Worm (Caenorhabditis elegans): ENCODE results near the gene M18.6.

The M18.6 gene

DNA sequence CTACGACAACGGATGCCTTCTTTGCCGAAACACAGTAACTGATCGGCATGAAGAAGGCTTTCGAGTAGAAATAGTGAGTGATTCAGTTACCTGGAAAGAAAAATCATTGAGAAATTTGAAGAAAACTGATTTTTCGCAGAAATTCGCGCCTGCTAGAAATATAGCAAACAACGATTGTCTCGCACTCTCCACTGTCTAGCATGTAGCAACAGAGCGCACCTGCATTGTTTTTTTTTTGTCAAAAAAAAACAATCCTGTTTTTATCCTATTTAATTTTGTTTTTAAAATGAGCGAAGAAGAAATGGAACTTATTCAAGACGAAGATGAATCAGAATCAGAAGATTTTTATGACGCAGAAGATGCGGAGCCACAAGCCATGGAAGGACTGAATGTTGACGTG is at the start of gene M18.6, which contains the start of gene ddb-1:
Gene M18.6 (plus strand): TSS at position 235 of the 400 bp plus-strand sequence.
Gene ddb-1 (minus strand): TSS at position 90 of the 400 bp plus-strand sequence.
- TF ChIP-seq nhr-76 (tag; optimal IDR thresholded peaks at IDR 0.05) (no peak), zip-4 (GFP tag; optimal IDR thresholded peaks at IDR 0.05) (no peak), sup-37 (GFP tag; optimal IDR thresholded peaks at IDR 0.05) (no peak), tlp-1 (tag; optimal IDR thresholded peaks at IDR 0.05) (no peak), Y116A8C.19 (tag; optimal IDR thresholded peaks at IDR 0.05; ENCODE audit: borderline replicate concordance) (no peak), vab-15 (tag; optimal IDR thresholded peaks at IDR 0.05) (no peak), mep-1 (tag; optimal IDR thresholded peaks at IDR 0.05) (peak; percentile 65), ceh-88 (GFP tag; IDR thresholded peaks at IDR 0.05) (no peak), fos-1 (tag; optimal IDR thresholded peaks at IDR 0.05) (no peak), lin-14 (GFP tag; optimal IDR thresholded peaks at IDR 0.05) (no peak), sox-4 (tag; optimal IDR thresholded peaks at IDR 0.05) (no peak), pax-3 (tag; optimal IDR thresholded peaks at IDR 0.05) (no peak), nhr-11 (tag; optimal IDR thresholded peaks at IDR 0.05) (no peak), nhr-47 (tag; optimal IDR thresholded peaks at IDR 0.05) (no peak), zag-1 (tag; optimal IDR thresholded peaks at IDR 0.05) (no peak), lin-39 (tag; optimal IDR thresholded peaks at IDR 0.05) (no peak), mdl-1 (tag; optimal IDR thresholded peaks at IDR 0.05) (no peak), sptf-1 (tag; optimal IDR thresholded peaks at IDR 0.05) (no peak), snu-23 (GFP tag; optimal IDR thresholded peaks at IDR 0.05) (peak; percentile 20), nhr-85 (tag) (no peak), C16A3.4 (tag; optimal IDR thresholded peaks at IDR 0.05) (peak; percentile 51), ces-1 (GFP tag; optimal IDR thresholded peaks at IDR 0.05) (no peak), ceh-82 (tag; optimal IDR thresholded peaks at IDR 0.05) (peak in 2 of 3 experiments; percentile 28 to 38), ceh-63 (GFP tag; optimal IDR thresholded peaks at IDR 0.05) (no peak), skn-1 (tag; optimal IDR thresholded peaks at IDR 0.05) (peak; percentile 16), ceh-8 (GFP tag; optimal IDR thresholded peaks at IDR 0.05) (no peak), hlh-4 (tag; optimal IDR thresholded peaks at IDR 0.05) (no peak), nhr-20 (tag; optimal IDR thresholded peaks at IDR 0.05) (no peak), aly-2 (tag; optimal IDR thresholded peaks at IDR 0.05) (no peak), efl-3 (GFP tag; optimal IDR thresholded peaks at IDR 0.05) (no peak), xbp-1 (tag; optimal IDR thresholded peaks at IDR 0.05) (no peak), fkh-10 (GFP tag; optimal IDR thresholded peaks at IDR 0.05) (no peak), C34B4.2 (tag; optimal IDR thresholded peaks at IDR 0.05) (no peak), lsy-2 (tag; optimal IDR thresholded peaks at IDR 0.05) (peak in 1 of 2 experiments; percentile 69), aha-1 (tag; optimal IDR thresholded peaks at IDR 0.05) (no peak), unc-62 (GFP tag; optimal IDR thresholded peaks at IDR 0.05) (no peak), nhr-19 (GFP tag; conservative IDR thresholded peaks at IDR 0.05) (no peak), egl-13 (tag; optimal IDR thresholded peaks at IDR 0.05) (no peak), F16B12.6 (tag; optimal IDR thresholded peaks at IDR 0.05) (peak; percentile 2), alr-1 (tag; optimal IDR thresholded peaks at IDR 0.05; ENCODE audit: borderline replicate concordance) (no peak), grh-1 (GFP tag; IDR thresholded peaks at IDR 0.05) (no peak), nhr-28 (tag; optimal IDR thresholded peaks at IDR 0.05) (no peak), unc-130 (tag; optimal IDR thresholded peaks at IDR 0.05) (no peak), nhr-77 (tag; optimal IDR thresholded peaks at IDR 0.05) (no peak), blmp-1 (tag; optimal IDR thresholded peaks at IDR 0.05) (peak; percentile 53), efl-1 (optimal IDR thresholded peaks at IDR 0.05) (peak; percentile 36 to 54), efl-1 (GFP tag; optimal IDR thresholded peaks at IDR 0.05 in 1 of 2) (peak; percentile 56 to 92), unc-86 (tag; optimal IDR thresholded peaks at IDR 0.05) (no peak), elt-3 (tag; optimal IDR thresholded peaks at IDR 0.05) (no peak), nhr-84 (tag; optimal IDR thresholded peaks at IDR 0.05) (no peak), tbx-2 (tag; optimal IDR thresholded peaks at IDR 0.05) (no peak), fkh-8 (tag; optimal IDR thresholded peaks at IDR 0.05) (no peak), irx-1 (tag; optimal IDR thresholded peaks at IDR 0.05) (no peak), ceh-90 (tag; optimal IDR thresholded peaks at IDR 0.05) (no peak), nhr-237 (tag; optimal IDR thresholded peaks at IDR 0.05) (no peak), lin-13 (GFP tag; optimal IDR thresholded peaks at IDR 0.05) (peak; percentile 2)

Measured in whole organism, L1 larva.